Worm (Caenorhabditis elegans) whole organism, young adult: Measurements from ENCODE around the gene C02F5.2.
A peak's percentile ranks its signal among the peaks of the same experiment; 100 is the strongest.

Experiments used
- B0261.1 ChIP-seq: sonication (generic microtip); optimal IDR thresholded peaks from 2 replicates; lab custom pipeline; 2016; ENCODE audit warnings: mild to moderate bottlenecking, missing genetic modification characterization, moderate library complexity, missing compliant biosample characterization
- C06A6.2 ChIP-seq: fragments of 200-800 bp; sonication (Bioruptor generic); conservative IDR thresholded peaks from 2 replicates; pipeline ENCODE4 v1.3.6; 2022; ENCODE audit warnings: missing genetic modification characterization, missing compliant biosample characterization
- C17E4.6 ChIP-seq: fragments of 200-800 bp; sonication (Bioruptor generic); IDR thresholded peaks from 2 replicates; pipeline ENCODE4 v1.3.6; 2022; ENCODE audit warnings: missing genetic modification reagents, missing genetic modification characterization, missing compliant biosample characterization
- F23B12.7 ChIP-seq: sonication (generic microtip); optimal IDR thresholded peaks from 2 replicates; lab custom pipeline; 2017; ENCODE audit warnings: missing genetic modification characterization, mild to moderate bottlenecking, missing compliant biosample characterization, antibody characterized with exemption, moderate library complexity; ENCODE audit not compliant: insufficient read depth
- F57A8.1 ChIP-seq: fragments of 200-800 bp; sonication (Bioruptor generic); optimal IDR thresholded peaks from 2 replicates; lab custom pipeline; 2018; ENCODE audit warnings: mild to moderate bottlenecking, missing genetic modification characterization, moderate library complexity, missing compliant biosample characterization
- T26A5.8 ChIP-seq: sonication (generic microtip); optimal IDR thresholded peaks from 2 replicates; lab custom pipeline; 2016; ENCODE audit warnings: missing genetic modification characterization, missing compliant biosample characterization
- Y53F4B.3 ChIP-seq: fragments of 200-800 bp; sonication (Bioruptor generic); IDR thresholded peaks from 2 replicates; pipeline ENCODE4 v1.3.6; 2022; ENCODE audit warnings: missing genetic modification reagents, missing genetic modification characterization, missing compliant biosample characterization
- Y67H2A.10 ChIP-seq: fragments of 200-800 bp; sonication (Bioruptor generic); conservative IDR thresholded peaks from 2 replicates; pipeline ENCODE4 v1.3.6; 2022; ENCODE audit warnings: missing genetic modification reagents, missing genetic modification characterization, missing compliant biosample characterization
- Y79H2A.3 ChIP-seq: fragments of 200-800 bp; sonication (Bioruptor generic); conservative IDR thresholded peaks from 2 replicates; pipeline ENCODE4 v1.3.6; 2022; ENCODE audit warnings: missing genetic modification reagents, missing genetic modification characterization, missing compliant biosample characterization
- aptf-2 ChIP-seq: fragments of 200-800 bp; sonication (Bioruptor generic); conservative IDR thresholded peaks from 2 replicates; pipeline ENCODE4 v1.3.6; 2022; ENCODE audit warnings: missing genetic modification reagents, missing genetic modification characterization, missing compliant biosample characterization
- aptf-3 ChIP-seq: fragments of 200-800 bp; sonication (Bioruptor generic); IDR thresholded peaks from 2 replicates; pipeline ENCODE4 v1.3.6; 2022; ENCODE audit warnings: missing genetic modification characterization, missing compliant biosample characterization
- attf-6 ChIP-seq: fragments of 200-800 bp; sonication (Bioruptor generic); IDR thresholded peaks from 2 replicates; pipeline ENCODE4 v1.3.6; 2022; ENCODE audit warnings: missing genetic modification reagents, missing genetic modification characterization, missing compliant biosample characterization
- cebp-1 ChIP-seq, 2 experiments: fragments of 200-800 bp in 1 of 2; sonication (Bioruptor generic) in 1 of 2; sonication (generic microtip) in 1 of 2; IDR thresholded peaks in 1 of 2; optimal IDR thresholded peaks in 1 of 2; 2 replicates each; pipeline versions ENCODE4 v1.3.6 to Lab custom; 2017 to 2022; ENCODE audit warnings: missing compliant biosample characterization in 2 of 2, missing genetic modification characterization in 2 of 2, mild to moderate bottlenecking in 1 of 2, missing genetic modification reagents in 1 of 2, moderate library complexity in 1 of 2
- ceh-100 ChIP-seq: fragments of 200-800 bp; sonication (Bioruptor generic); IDR thresholded peaks from 2 replicates; pipeline ENCODE4 v1.3.6; 2022; ENCODE audit warnings: missing genetic modification reagents, missing genetic modification characterization, missing compliant biosample characterization
- ceh-27 ChIP-seq: fragments of 200-800 bp; sonication (Bioruptor generic); optimal IDR thresholded peaks from 2 replicates; lab custom pipeline; 2018; ENCODE audit warnings: mild to moderate bottlenecking, missing genetic modification characterization, moderate library complexity, missing compliant biosample characterization
- ceh-58 ChIP-seq: fragments of 200-800 bp; sonication (Bioruptor generic); IDR thresholded peaks from 2 replicates; pipeline ENCODE4 v1.3.6; 2022; ENCODE audit warnings: missing genetic modification characterization, missing compliant biosample characterization
- ceh-79 ChIP-seq: sonication (generic microtip); optimal IDR thresholded peaks from 2 replicates; lab custom pipeline; 2017; ENCODE audit warnings: mild to moderate bottlenecking, missing genetic modification characterization, missing compliant biosample characterization
- ceh-91 ChIP-seq: fragments of 200-800 bp; sonication (Bioruptor generic); IDR thresholded peaks from 2 replicates; pipeline ENCODE4 v1.3.6; 2022; ENCODE audit warnings: missing genetic modification reagents, missing genetic modification characterization, missing compliant biosample characterization
- chd-7 ChIP-seq: sonication (generic microtip); optimal IDR thresholded peaks from 2 replicates; lab custom pipeline; 2016; ENCODE audit warnings: mild to moderate bottlenecking, missing genetic modification characterization, moderate library complexity, missing compliant biosample characterization
- die-1 ChIP-seq: sonication (generic microtip); optimal IDR thresholded peaks from 2 replicates; lab custom pipeline; 2016; ENCODE audit warnings: missing genotype, mild to moderate bottlenecking, missing genetic modification characterization, missing compliant biosample characterization
- dpff-1 ChIP-seq: sonication (generic microtip); optimal IDR thresholded peaks from 2 replicates; lab custom pipeline; 2017; ENCODE audit warnings: mild to moderate bottlenecking, missing genetic modification characterization, missing compliant biosample characterization
- dpl-1 ChIP-seq: fragments of 150-350 bp; optimal IDR thresholded peaks from 2 replicates; lab custom pipeline; 2014; ENCODE audit warnings: missing biosample characterization, missing genetic modification reagents, missing genetic modification characterization
- ekl-4 ChIP-seq: fragments of 200-800 bp; sonication (Bioruptor generic); IDR thresholded peaks from 2 replicates; pipeline ENCODE4 v1.3.6; 2022; ENCODE audit warnings: missing genetic modification reagents, missing genetic modification characterization, missing compliant biosample characterization
- ets-4 ChIP-seq: fragments of 200-800 bp; sonication (Bioruptor generic); optimal IDR thresholded peaks from 2 replicates; lab custom pipeline; 2018; ENCODE audit warnings: mild to moderate bottlenecking, missing genetic modification characterization, missing compliant biosample characterization
- fkh-3 ChIP-seq: sonication (generic microtip); optimal IDR thresholded peaks from 2 replicates; lab custom pipeline; 2016; ENCODE audit warnings: mild to moderate bottlenecking, missing genetic modification characterization, missing compliant biosample characterization
- him-1 ChIP-seq: sonication (generic microtip); optimal IDR thresholded peaks from 2 replicates; lab custom pipeline; 2016; ENCODE audit warnings: missing genotype, missing genetic modification reagents, missing genetic modification characterization, missing compliant biosample characterization
- hlh-12 ChIP-seq: sonication (generic microtip); optimal IDR thresholded peaks from 2 replicates; lab custom pipeline; 2016; ENCODE audit warnings: missing genetic modification characterization, missing compliant biosample characterization
- hmg-1.2 ChIP-seq: fragments of 200-800 bp; sonication (Bioruptor generic); IDR thresholded peaks from 2 replicates; pipeline ENCODE4 v1.3.6; 2022; ENCODE audit warnings: missing genetic modification reagents, missing genetic modification characterization, missing compliant biosample characterization
- hmg-20 ChIP-seq: fragments of 200-800 bp; sonication (Bioruptor generic); IDR thresholded peaks from 2 replicates; pipeline ENCODE4 v1.3.6; 2022; ENCODE audit warnings: missing genetic modification reagents, missing genetic modification characterization, missing compliant biosample characterization
- hsf-1 ChIP-seq: fragments of 200-800 bp; sonication (Bioruptor generic); IDR thresholded peaks from 2 replicates; pipeline ENCODE4 v1.3.6; 2022; ENCODE audit warnings: missing genetic modification reagents, missing genetic modification characterization, missing compliant biosample characterization
- lin-26 ChIP-seq: fragments of 200-800 bp; sonication (Bioruptor generic); IDR thresholded peaks from 2 replicates; pipeline ENCODE4 v1.3.6; 2022; ENCODE audit warnings: missing genetic modification reagents, missing genetic modification characterization, missing compliant biosample characterization
- lsl-1 ChIP-seq: fragments of 200-800 bp; sonication (Bioruptor generic); optimal IDR thresholded peaks from 2 replicates; lab custom pipeline; 2018; ENCODE audit warnings: mild to moderate bottlenecking, missing genetic modification characterization, moderate library complexity, missing compliant biosample characterization
- mes-4 ChIP-seq: sonication (generic microtip); optimal IDR thresholded peaks from 2 replicates; lab custom pipeline; 2016; ENCODE audit warnings: missing genotype, missing genetic modification characterization, missing compliant biosample characterization
- nfya-1 ChIP-seq: sonication (generic microtip); optimal IDR thresholded peaks from 2 replicates; lab custom pipeline; 2017; ENCODE audit warnings: antibody characterized with exemption, missing compliant biosample characterization, missing genetic modification characterization, borderline replicate concordance; ENCODE audit not compliant: insufficient read depth
- nfya-2 ChIP-seq: fragments of 200-800 bp; sonication (Bioruptor generic); IDR thresholded peaks from 2 replicates; pipeline ENCODE4 v1.3.6; 2022; ENCODE audit warnings: missing genetic modification reagents, missing genetic modification characterization, missing compliant biosample characterization
- nhr-120 ChIP-seq: fragments of 200-800 bp; sonication (Bioruptor generic); IDR thresholded peaks from 2 replicates; pipeline ENCODE4 v1.3.6; 2022; ENCODE audit warnings: missing genetic modification characterization, missing compliant biosample characterization
- nhr-27 ChIP-seq: fragments of 200-800 bp; sonication (Bioruptor generic); optimal IDR thresholded peaks from 2 replicates; lab custom pipeline; 2018; ENCODE audit warnings: mild to moderate bottlenecking, missing genetic modification characterization, moderate library complexity, missing compliant biosample characterization
- nhr-90 ChIP-seq: sonication (generic microtip); optimal IDR thresholded peaks from 2 replicates; lab custom pipeline; 2016; ENCODE audit warnings: missing genotype, mild to moderate bottlenecking, missing genetic modification characterization, missing compliant biosample characterization
- pbrm-1 ChIP-seq: fragments of 200-800 bp; sonication (Bioruptor generic); IDR thresholded peaks from 2 replicates; pipeline ENCODE4 v1.3.6; 2022; ENCODE audit warnings: missing genetic modification reagents, missing genetic modification characterization, missing compliant biosample characterization
- rpc-1 ChIP-seq, 2 experiments: fragments of 150-350 bp in 1 of 2; sonication (generic microtip) in 1 of 2; optimal IDR thresholded peaks; 2 replicates each; lab custom pipeline; 2014 to 2018; ENCODE audit warnings: missing biosample characterization in 1 of 2, missing genetic modification characterization in 1 of 2, missing genetic modification reagents in 1 of 2, missing genotype in 1 of 2
- snpc-4 ChIP-seq, 5 experiments: fragments of 150-350 bp in 1 of 5; sonication (generic microtip) in 4 of 5; optimal IDR thresholded peaks; 2 replicates each; lab custom pipeline; 2014 to 2018; ENCODE audit warnings: missing genetic modification characterization in 5 of 5, missing biosample characterization in 3 of 5, antibody characterized with exemption in 2 of 5, mild to moderate bottlenecking in 2 of 5, missing compliant biosample characterization in 2 of 5, missing genotype in 2 of 5, moderate library complexity in 2 of 5, missing genetic modification reagents in 1 of 5
- tbx-9 ChIP-seq: sonication (generic microtip); optimal IDR thresholded peaks from 2 replicates; lab custom pipeline; 2016; ENCODE audit warnings: borderline replicate concordance, missing genetic modification characterization, inconsistent platforms, missing compliant biosample characterization
- tlf-1 ChIP-seq: fragments of 200-800 bp; sonication (Bioruptor generic); optimal IDR thresholded peaks from 2 replicates; lab custom pipeline; 2018; ENCODE audit warnings: mild to moderate bottlenecking, missing genetic modification characterization, missing compliant biosample characterization
- unc-130 ChIP-seq: sonication (generic microtip); optimal IDR thresholded peaks from 2 replicates; lab custom pipeline; 2016; ENCODE audit warnings: missing genetic modification reagents, missing genetic modification characterization, missing compliant biosample characterization
- unc-62 ChIP-seq: fragments of 150-350 bp; optimal IDR thresholded peaks from 2 replicates; lab custom pipeline; 2014; ENCODE audit warnings: missing biosample characterization, missing genetic modification reagents, missing genetic modification characterization
- zfh-2 ChIP-seq: fragments of 200-800 bp; sonication (Bioruptor generic); conservative IDR thresholded peaks from 2 replicates; pipeline ENCODE4 v1.3.6; 2022; ENCODE audit warnings: missing genetic modification reagents, missing genetic modification characterization, missing compliant biosample characterization
- ztf-26 ChIP-seq: sonication (generic microtip); optimal IDR thresholded peaks from 2 replicates; lab custom pipeline; 2017; ENCODE audit warnings: missing genetic modification characterization, missing compliant biosample characterization
- ztf-28 ChIP-seq: fragments of 200-800 bp; sonication (Bioruptor generic); IDR thresholded peaks from 2 replicates; pipeline ENCODE4 v1.3.6; 2022; ENCODE audit warnings: missing genetic modification reagents, missing genetic modification characterization, missing compliant biosample characterization

The C02F5.2 gene

ce11 chrIII:8242809-8243208 is 6.6 kb upstream of the C02F5.2 start, which contains the start of gene C02F5.12 (continued):
- no peak for TF ChIP-seq dpff-1 (tag; lab: Kevin White, UChicago)
- no peak for TF ChIP-seq C17E4.6 (GFP tag; lab: Robert Waterston, UW)
- TF ChIP-seq ztf-28 (GFP tag; lab: Robert Waterston, UW): no peak
- no peak for TF ChIP-seq unc-62
- TF ChIP-seq nfya-1 (tag; lab: Kevin White, UChicago): no peak
- TF ChIP-seq lsl-1 (GFP tag; lab: Kevin White, UChicago): no peak
- no peak for TF ChIP-seq nhr-120 (GFP tag; lab: Robert Waterston, UW)
- no peak for TF ChIP-seq fkh-3 (tag; lab: Kevin White, UChicago)
- no peak for TF ChIP-seq T26A5.8 (tag; lab: Kevin White, UChicago)
- TF ChIP-seq ztf-26 (tag; lab: Kevin White, UChicago): no peak
- TF ChIP-seq lin-26: no peak
- no peak for TF ChIP-seq tbx-9
- TF ChIP-seq nfya-2 (GFP tag; lab: Robert Waterston, UW): 0 out of 2 replicates have a peak, but pooled peaks have one; percentile 69
- no peak for TF ChIP-seq ceh-91 (GFP tag; lab: Robert Waterston, UW)
- TF ChIP-seq tlf-1 (GFP tag; lab: Kevin White, UChicago): peak; percentile 35
- no peak for TF ChIP-seq aptf-3 (GFP tag; lab: Robert Waterston, UW)
- TF ChIP-seq hmg-20 (GFP tag; lab: Robert Waterston, UW): no peak
- no peak for TF ChIP-seq ceh-79 (tag; lab: Kevin White, UChicago)
- no peak for TF ChIP-seq attf-6 (GFP tag; lab: Robert Waterston, UW)
- TF ChIP-seq ekl-4 (GFP tag; lab: Robert Waterston, UW): peak; percentile 56
- no peak for TF ChIP-seq unc-130
- TF ChIP-seq ceh-27 (GFP tag; lab: Kevin White, UChicago): no peak
- TF ChIP-seq hlh-12 (tag; lab: Kevin White, UChicago): no peak
- no peak for TF ChIP-seq die-1 (tag; lab: Kevin White, UChicago)
- TF ChIP-seq zfh-2 (GFP tag; lab: Robert Waterston, UW): no peak
- TF ChIP-seq dpl-1: no peak
- no peak for TF ChIP-seq F57A8.1 (GFP tag; lab: Kevin White, UChicago)
- TF ChIP-seq C06A6.2: no peak
- no peak for TF ChIP-seq nhr-27 (tag; lab: Kevin White, UChicago)
- no peak for TF ChIP-seq B0261.1
- no peak for TF ChIP-seq Y79H2A.3 (GFP tag; lab: Robert Waterston, UW)
- no peak for TF ChIP-seq ceh-100 (GFP tag; lab: Robert Waterston, UW)
- TF ChIP-seq rpc-1 (optimal IDR thresholded peaks at IDR 0.05; lab: Kevin White, UChicago): no peak
- TF ChIP-seq rpc-1 (tag; optimal IDR thresholded peaks at IDR 0.05; lab: Kevin White, UChicago): no peak
- TF ChIP-seq aptf-2 (GFP tag; lab: Robert Waterston, UW): no peak
- TF ChIP-seq chd-7 (tag; lab: Kevin White, UChicago): no peak
- peak; percentile 26; the same call in 1 of the 2 replicates for TF ChIP-seq pbrm-1 (GFP tag; lab: Robert Waterston, UW)
- no peak for TF ChIP-seq snpc-4 (GFP tag; optimal IDR thresholded peaks at IDR 0.05; lab: Kevin White, UChicago)
- no peak for TF ChIP-seq snpc-4 (tag; optimal IDR thresholded peaks at IDR 0.05; lab: Kevin White, UChicago)
- no peak for TF ChIP-seq Y67H2A.10
- TF ChIP-seq ets-4 (GFP tag; lab: Kevin White, UChicago): no peak
- TF ChIP-seq Y53F4B.3 (GFP tag; lab: Robert Waterston, UW): no peak
- TF ChIP-seq hmg-1.2 (GFP tag; lab: Robert Waterston, UW): peak; percentile 38
- no peak for TF ChIP-seq mes-4 (tag; lab: Kevin White, UChicago)
- TF ChIP-seq cebp-1 (GFP tag; IDR thresholded peaks at IDR 0.05; lab: Robert Waterston, UW): no peak
- TF ChIP-seq cebp-1 (tag; optimal IDR thresholded peaks at IDR 0.05; lab: Kevin White, UChicago): peak; percentile 48
- TF ChIP-seq hsf-1 (GFP tag; lab: Robert Waterston, UW): peak; percentile 40; the same call in 1 of the 2 replicates
- TF ChIP-seq F23B12.7 (tag; lab: Kevin White, UChicago): no peak
- no peak for TF ChIP-seq him-1 (tag; lab: Kevin White, UChicago)
- 0 out of 2 replicates have a peak, but pooled peaks have one; percentile 51 for TF ChIP-seq ceh-58 (GFP tag; lab: Robert Waterston, UW)
- no peak for TF ChIP-seq nhr-90
